Worm (Caenorhabditis elegans): ENCODE data around the gene W06D11.3.

DNA sequence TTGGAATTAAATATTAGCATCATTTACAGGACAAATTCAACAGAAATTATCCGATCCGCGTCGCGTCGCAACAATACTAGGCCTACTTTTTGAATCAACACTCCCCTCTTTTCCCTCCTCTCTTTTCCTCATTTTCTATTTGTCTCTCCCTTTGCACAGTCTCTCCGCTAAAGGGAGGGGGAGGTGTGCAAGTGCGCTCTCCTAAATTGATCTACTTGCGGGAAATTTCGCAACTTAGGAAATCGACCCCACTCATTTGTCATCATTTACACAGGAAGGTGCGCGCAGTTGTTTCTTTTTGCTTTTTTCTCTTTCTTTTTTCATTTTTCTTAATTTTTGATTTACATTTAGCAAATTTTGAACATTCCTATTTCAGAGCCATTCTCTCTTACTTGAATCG lies 15.6 kb upstream of the W06D11.3 start, which contains the start of gene C04B4.2:
- no peak for TF ChIP-seq zip-11 (GFP tag; IDR thresholded peaks at IDR 0.05)
- TF ChIP-seq nhr-76 (tag; optimal IDR thresholded peaks at IDR 0.05) = no peak
- TF ChIP-seq lin-38 (GFP tag; IDR thresholded peaks at IDR 0.05) = no peak
